Worm (Caenorhabditis elegans) whole organism, dauer: ENCODE results near the gene rpb-11.

Experiments
- unc-62 ChIP-seq: sonication (generic microtip); optimal IDR thresholded peaks from 2 replicates; lab custom pipeline; 2017; ENCODE audit warnings: missing biosample characterization, missing genetic modification reagents, missing genetic modification characterization

Gene rpb-11

DNA sequence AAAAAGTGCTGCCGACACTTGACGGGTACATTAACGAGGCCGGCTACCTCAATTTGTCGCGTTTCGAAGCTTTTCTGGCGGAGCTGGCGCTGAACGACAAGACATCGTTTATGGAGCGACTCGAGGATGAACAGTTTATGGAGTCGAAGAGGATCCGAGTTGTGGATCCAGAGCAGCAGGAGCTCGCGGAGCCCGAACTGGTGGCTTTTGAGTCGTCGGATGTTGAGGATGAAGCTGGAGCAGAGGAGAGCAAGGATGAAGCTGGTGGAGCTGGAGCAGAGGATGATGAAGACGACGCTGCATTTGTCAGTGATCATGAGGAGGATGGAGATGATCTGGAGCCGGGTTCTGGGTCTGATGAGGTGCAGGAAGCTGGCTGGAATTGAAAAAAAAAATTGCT, 14.9 kb downstream of the rpb-11 start:
- no peak for TF ChIP-seq unc-62

DNA sequence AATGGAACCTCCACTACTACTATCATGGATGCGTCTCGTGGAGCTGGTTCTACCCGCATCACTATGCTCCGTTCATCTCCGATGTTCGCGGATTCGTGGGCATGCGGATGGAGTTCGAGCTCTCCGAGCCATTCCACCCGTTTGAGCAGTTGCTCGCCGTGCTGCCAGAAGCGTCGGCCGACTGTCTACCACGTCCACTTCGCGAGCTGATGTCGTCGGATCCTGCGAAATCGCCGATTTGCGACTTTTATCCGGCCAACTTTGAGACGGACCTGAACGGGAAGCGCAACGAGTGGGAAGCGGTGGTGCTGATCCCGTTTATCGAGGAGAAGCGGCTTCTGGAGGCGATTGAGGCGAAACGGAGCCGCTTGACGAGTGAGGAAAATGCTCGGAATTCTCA, 17.9 kb downstream of the rpb-11 start:
- TF ChIP-seq unc-62: no peak

DNA sequence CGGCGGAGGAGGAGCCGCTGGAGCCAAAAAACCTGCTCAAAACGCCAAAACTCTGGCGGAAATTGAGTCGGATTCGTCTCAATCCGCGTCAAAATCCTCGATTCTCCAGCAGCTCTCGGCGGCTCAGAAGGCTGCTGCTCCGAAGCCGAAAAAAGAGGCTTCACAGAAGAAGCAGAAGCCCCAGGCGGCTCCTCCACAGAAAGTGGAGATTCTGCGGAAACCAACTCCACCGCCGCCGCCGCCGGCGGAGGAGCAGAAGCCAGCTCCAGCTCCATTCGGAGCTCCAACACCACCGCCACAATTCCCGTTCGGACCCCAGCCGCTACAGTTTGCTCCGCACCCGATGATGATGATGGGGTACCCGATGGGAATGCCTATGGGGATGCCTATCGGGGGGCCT, 27.0 kb downstream of the rpb-11 start:
- TF ChIP-seq unc-62: no peak

DNA sequence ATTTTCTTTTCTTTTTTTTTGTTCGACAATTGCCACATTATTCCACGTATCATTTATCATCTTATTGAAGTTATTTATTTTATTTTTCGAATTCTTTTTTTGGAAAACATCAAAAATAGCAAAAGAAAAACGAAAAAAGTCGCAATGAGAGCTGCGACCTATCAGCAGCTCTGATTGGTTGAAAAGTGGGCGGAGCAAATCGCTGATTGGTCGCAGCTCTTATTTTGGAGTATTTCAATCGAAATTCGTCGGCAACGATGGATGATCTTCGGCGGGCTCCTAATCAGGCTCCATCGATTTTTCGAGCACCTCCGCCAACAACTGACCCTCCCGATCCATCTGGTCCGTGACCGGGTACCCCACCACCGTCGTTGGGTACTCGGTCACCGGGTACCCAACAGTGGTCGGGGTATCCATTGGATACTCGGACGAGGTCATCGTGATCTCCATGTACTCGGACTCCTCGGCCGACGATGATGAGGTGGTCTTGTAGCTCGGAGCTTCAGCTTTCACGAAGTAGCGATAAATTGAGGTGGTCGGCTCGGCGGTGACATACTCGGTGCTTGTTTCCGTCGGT, 30.0 kb downstream of the rpb-11 start:
- no peak for TF ChIP-seq unc-62

DNA sequence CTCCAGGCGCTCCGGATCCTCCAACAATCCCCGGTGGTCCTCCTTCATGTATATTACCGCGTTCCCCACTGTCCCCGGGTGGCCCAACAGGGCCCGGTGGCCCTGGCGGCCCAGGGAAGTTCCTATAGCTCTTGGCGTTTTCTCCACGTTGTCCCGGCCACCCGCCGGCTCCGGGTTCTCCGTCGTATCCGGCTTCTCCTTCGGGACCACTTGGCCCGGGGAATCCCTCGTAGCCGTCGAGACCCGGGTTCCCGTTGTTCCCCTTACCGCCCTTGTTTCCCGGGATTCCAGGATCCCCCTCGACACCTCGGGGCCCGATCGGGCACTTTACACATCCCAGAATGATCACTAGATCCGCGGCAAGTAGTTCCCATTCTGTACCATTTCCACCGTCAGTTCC, 31.3 kb downstream of the rpb-11 start:
- no peak for TF ChIP-seq unc-62

DNA sequence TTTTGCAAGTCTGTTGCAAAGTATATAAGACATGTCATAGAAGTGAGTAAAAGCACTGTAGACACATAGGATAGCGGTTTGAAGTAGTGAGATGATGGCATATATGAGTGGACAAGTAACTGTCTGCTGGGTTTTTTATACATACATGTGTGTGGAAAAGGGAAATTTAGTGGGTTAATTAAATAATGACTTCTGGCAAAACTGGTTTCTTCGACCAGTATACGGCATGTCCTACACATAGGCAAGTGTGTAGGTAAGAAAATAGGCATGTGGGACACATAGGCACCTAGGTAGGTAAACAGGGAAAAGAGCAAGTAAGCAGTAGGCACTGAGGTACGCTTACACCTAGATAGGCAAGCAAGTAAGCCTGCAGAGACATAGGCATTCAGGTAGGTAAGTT, 34.7 kb downstream of the rpb-11 start, which contains the start of gene col-87:
Gene col-87 (minus strand): TSS at position 101 of the 400 bp plus-strand sequence.
- TF ChIP-seq unc-62: no peak

DNA sequence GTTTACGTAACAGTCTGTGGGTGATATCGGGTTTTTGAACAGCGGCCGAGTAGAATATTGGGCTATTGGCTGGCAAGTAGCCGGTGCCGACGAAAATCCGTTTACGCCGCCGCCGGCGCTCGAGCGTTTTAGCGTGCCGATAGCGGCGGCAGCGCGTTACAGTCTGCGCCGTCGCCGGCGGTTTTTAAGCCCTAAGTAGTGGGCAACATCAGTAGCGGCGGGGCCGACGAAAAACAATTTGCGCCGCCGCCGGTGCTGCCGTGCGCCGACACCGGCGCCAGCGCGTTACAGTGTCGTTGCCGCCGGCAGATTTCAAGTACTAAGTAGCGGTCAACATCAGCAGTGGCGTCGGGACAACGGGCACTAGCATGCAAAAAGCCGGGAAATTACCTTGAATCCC, 36.0 kb downstream of the rpb-11 start:
- no peak for TF ChIP-seq unc-62

DNA sequence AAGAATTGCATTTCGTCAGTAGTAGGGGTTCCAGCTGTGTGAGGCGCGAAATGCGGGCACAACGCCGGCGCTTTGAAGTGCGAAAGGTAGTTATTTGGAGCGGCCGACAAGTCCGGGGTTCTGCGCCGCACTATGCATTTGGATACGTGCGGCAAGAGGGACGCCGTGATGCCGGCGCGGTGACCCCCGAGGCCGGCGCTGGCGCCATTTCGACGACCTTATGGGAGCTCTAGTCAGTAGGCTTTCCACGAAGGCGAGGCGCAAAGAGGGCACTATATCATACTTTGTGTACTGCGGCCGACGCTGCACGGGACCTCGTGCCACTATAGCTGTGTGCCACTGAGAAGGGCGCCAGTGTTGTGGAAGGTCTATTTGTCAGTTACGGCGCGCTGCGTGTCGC, 36.9 kb downstream of the rpb-11 start:
- no peak for TF ChIP-seq unc-62

DNA sequence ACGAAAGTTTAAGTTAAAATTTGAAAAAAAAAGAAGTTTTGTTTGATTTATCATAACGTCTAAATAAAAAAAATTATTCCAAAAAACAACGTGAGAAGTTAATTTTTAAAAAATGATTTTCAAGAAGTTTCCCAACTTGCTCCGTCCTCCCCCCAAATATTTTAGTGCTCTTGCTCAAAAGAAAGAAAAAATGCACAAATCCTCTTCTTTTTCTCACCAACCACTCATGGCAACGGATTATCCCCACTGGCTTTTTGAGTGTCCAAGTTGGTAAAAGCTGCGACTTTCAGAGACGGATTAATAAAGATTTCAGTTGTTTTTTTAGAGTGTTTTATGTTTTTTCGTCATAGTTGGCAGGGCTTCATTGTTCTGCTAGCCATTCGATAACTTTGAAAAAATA, 37.6 kb downstream of the rpb-11 start, which contains the start of gene Y39G8C.2:
Gene Y39G8C.2 (minus strand): TSS at position 101 of the 400 bp plus-strand sequence.
- no peak for TF ChIP-seq unc-62

DNA sequence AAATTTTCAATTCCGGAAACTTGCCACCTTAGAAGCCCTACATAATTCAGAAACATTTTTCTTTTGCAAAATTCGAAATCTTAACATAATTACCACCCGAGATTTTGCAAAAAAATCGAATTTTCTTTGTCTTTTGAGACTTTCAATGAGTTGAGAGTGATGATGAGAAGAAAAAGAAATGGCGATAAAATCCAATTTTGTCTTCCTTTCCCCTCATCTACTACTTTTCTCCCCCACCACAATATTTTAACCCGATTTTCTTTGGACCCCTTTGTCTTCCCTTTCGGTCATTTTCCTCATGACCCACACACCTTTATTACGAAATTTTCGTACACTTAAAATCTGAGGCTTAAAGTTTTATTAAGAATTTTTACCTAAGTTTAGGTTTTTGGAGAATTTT, 38.5 kb downstream of the rpb-11 start:
- no peak for TF ChIP-seq unc-62

DNA sequence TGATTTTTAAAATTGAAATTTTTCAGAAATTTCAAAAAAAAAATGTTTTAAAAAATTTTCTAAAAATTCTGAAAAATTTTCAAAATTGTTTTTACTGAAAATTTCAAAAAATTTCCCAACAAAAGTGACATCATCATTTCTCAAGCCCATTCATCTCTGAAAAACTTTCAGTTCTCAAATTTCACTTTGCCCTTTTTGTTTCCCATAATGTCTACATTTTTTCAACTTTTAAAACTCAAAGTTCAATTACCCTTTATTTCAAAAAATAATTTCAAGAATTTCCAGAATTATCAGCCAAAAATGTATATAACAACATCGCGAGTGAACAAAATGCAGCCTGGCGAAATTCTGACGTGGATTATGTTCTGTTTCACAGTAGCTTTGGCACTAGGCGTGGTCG, 41.1 kb downstream of the rpb-11 start, which contains the start of gene bkip-1:
Gene bkip-1 (plus strand): TSS at position 301 of the 400 bp plus-strand sequence.
- TF ChIP-seq unc-62: no peak

DNA sequence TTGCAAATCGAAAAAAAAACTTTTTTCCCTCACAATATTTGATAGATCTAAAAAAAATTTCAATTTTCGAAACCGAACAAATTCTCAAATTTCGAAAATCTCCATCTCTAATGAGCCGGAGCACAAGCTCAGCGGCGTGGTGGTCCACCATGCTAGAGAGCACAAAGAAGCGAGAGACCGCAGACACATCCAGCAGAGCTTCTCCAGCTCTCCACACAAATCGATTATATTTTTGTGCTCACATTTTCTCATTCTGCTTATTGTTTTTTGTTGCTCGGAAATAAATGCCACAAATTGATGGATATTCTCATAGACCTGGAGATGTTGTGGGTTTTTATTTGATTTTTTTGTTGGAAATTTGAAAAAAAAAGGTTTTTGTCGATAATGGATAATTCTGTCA, 42.2 kb downstream of the rpb-11 start:
- no peak for TF ChIP-seq unc-62

DNA sequence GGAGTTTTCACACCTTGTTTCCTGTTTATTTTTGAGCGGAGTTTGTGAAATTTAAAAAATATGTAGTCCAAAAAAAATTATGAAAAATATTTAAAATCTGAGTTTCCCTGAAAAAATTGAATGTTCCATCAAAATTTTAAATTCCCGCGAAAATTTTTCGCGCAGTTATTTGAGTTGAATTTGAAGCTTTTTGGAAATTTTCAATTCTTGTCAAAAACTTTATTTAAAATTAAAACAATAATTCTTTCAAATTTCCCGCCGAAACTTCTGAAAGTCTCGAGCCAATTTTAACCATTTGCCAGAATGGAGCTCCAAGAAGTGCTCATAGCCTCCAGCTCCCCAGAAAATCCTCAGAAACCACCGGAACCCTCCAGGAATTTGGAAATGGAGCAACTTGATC, 44.6 kb downstream of the rpb-11 start, which contains the start of gene gur-4:
Gene gur-4 (plus strand): TSS at position 301 of the 400 bp plus-strand sequence.
- no peak for TF ChIP-seq unc-62

DNA sequence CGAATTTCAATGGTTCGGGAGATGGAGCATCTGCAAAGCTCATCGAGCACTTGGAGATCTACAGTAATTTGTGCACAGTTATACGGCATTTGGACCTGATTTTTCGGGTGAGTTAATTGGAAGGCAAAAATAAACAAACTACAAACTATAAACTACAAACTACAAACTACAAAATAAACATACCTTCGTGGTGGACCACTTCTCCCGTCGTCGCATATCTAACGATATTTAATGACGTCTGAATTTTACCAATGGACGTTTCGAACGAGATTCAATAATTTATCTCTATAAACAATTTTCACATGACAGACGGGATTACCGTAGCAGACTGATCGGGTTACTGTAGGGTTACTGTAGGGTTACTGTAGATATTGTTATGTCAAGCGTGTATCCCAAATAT, 46.3 kb downstream of the rpb-11 start:
- TF ChIP-seq unc-62: no peak

DNA sequence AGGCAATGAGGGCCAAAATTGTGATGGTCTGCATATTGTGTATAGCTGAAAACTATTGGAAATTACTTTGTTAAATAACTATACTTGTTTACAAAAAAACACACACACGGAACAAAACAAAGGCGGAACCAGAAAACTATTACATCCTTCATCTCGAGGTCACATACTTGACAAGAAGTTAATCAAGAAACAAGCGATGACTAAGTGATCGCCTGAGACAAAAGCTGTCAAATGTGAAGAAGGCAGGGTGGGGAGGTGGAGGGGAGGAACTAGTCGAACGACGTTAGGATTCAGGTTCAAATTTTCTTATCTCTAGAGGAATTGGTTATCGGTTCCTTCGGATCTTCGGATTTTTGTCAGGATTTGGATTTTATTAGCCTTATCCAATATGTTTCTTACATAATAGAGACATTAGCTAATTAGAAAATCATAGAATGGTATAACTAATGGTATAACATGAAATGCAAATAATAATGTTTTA, 49.3 kb downstream of the rpb-11 start, which contains the start of gene cpg-7:
Gene cpg-7 (minus strand): TSS at position 51 of the 481 bp plus-strand sequence.
- no peak for TF ChIP-seq unc-62
